Worm (Caenorhabditis elegans) whole organism, L1 larva: ENCODE data around the gene wrt-5.

Experiments used
- C04F5.9 ChIP-seq: sonication (generic microtip); optimal IDR thresholded peaks from 2 replicates; lab custom pipeline; 2016; ENCODE audit warnings: missing genetic modification characterization, missing compliant biosample characterization
- C16A3.4 ChIP-seq: fragments of 150-350 bp; optimal IDR thresholded peaks from 2 replicates; lab custom pipeline; 2014; ENCODE audit warnings: missing biosample characterization, missing genetic modification characterization
- C34B4.2 ChIP-seq: sonication (generic microtip); optimal IDR thresholded peaks from 2 replicates; lab custom pipeline; 2017; ENCODE audit warnings: mild to moderate bottlenecking, missing genetic modification characterization, missing compliant biosample characterization
- aha-1 ChIP-seq: fragments of 150-350 bp; optimal IDR thresholded peaks from 2 replicates; lab custom pipeline; 2014; ENCODE audit warnings: missing biosample characterization, missing genetic modification characterization
- ama-1 ChIP-seq: fragments of 150-350 bp; optimal IDR thresholded peaks from 2 replicates; lab custom pipeline; 2014
- blmp-1 ChIP-seq: fragments of 150-350 bp; optimal IDR thresholded peaks from 2 replicates; lab custom pipeline; 2014; ENCODE audit warnings: missing biosample characterization, missing genetic modification characterization
- ceh-63 ChIP-seq: fragments of 200-800 bp; sonication (Bioruptor generic); optimal IDR thresholded peaks from 2 replicates; lab custom pipeline; 2018; ENCODE audit warnings: mild to moderate bottlenecking, missing genetic modification characterization, missing compliant biosample characterization
- ceh-82 ChIP-seq, 3 experiments: fragments of 150-350 bp in 1 of 3; sonication (generic microtip) in 2 of 3; optimal IDR thresholded peaks; 2 replicates each; lab custom pipeline; 2014 to 2017; ENCODE audit warnings: missing biosample characterization in 3 of 3, missing genetic modification characterization in 3 of 3
- dpl-1 ChIP-seq, 3 experiments: fragments of 150-350 bp in 2 of 3; sonication (generic microtip) in 1 of 3; optimal IDR thresholded peaks; 2 replicates each; lab custom pipeline; 2014 to 2017; ENCODE audit warnings: missing biosample characterization in 3 of 3, missing genetic modification characterization in 3 of 3, missing genetic modification reagents in 3 of 3
- dsc-1 ChIP-seq: sonication (generic microtip); optimal IDR thresholded peaks from 2 replicates; lab custom pipeline; 2016; ENCODE audit warnings: mild to moderate bottlenecking, missing genetic modification characterization, missing compliant biosample characterization
- efl-1 ChIP-seq, 4 experiments: fragments of 150-350 bp; optimal IDR thresholded peaks in 3 of 4; peaks in 1 of 4; 1 replicate in 1 of 4; 2 replicates in 3 of 4; lab custom pipeline; 2014; ENCODE audit warnings: missing biosample characterization in 2 of 4, missing genetic modification characterization in 2 of 4, missing genetic modification reagents in 2 of 4
- egl-13 ChIP-seq: sonication (generic microtip); optimal IDR thresholded peaks from 2 replicates; lab custom pipeline; 2016; ENCODE audit warnings: missing genotype, missing genetic modification reagents, missing genetic modification characterization, missing compliant biosample characterization
- elt-2 ChIP-seq: sonication (generic microtip); optimal IDR thresholded peaks from 2 replicates; lab custom pipeline; 2016; ENCODE audit warnings: missing genetic modification characterization, mild to moderate bottlenecking, inconsistent platforms, missing compliant biosample characterization, missing genetic modification reagents
- elt-3 ChIP-seq, 6 experiments: fragments of 150-350 bp in 1 of 6; sonication (generic microtip); optimal IDR thresholded peaks; 2 replicates each; lab custom pipeline; 2017 to 2018; ENCODE audit warnings: missing biosample characterization in 6 of 6, missing genetic modification characterization in 6 of 6, inconsistent platforms in 1 of 6
- ets-5 ChIP-seq: fragments of 200-800 bp; sonication (Bioruptor generic); IDR thresholded peaks from 2 replicates; pipeline ENCODE4 v1.3.6; 2022; ENCODE audit warnings: missing genetic modification characterization, missing compliant biosample characterization
- fkh-4 ChIP-seq: sonication (generic microtip); optimal IDR thresholded peaks from 2 replicates; lab custom pipeline; 2016; ENCODE audit warnings: missing compliant biosample characterization, missing genetic modification characterization, borderline replicate concordance
- fkh-8 ChIP-seq: sonication (generic microtip); optimal IDR thresholded peaks from 2 replicates; lab custom pipeline; 2016; ENCODE audit warnings: mild to moderate bottlenecking, missing genetic modification characterization, missing compliant biosample characterization
- hlh-17 ChIP-seq: fragments of 200-800 bp; sonication (Bioruptor generic); optimal IDR thresholded peaks from 2 replicates; lab custom pipeline; 2018; ENCODE audit warnings: missing genetic modification characterization, mild to moderate bottlenecking, missing compliant biosample characterization, moderate library complexity, borderline replicate concordance
- isw-1 ChIP-seq: fragments of 200-800 bp; sonication (Bioruptor generic); IDR thresholded peaks from 2 replicates; pipeline ENCODE4 v1.3.6; 2022; ENCODE audit warnings: missing genetic modification characterization, missing compliant biosample characterization
- lin-14 ChIP-seq: fragments of 200-800 bp; sonication (Bioruptor generic); optimal IDR thresholded peaks from 2 replicates; lab custom pipeline; 2018; ENCODE audit warnings: mild to moderate bottlenecking, missing genetic modification characterization, moderate library complexity, missing compliant biosample characterization
- lin-15B ChIP-seq: fragments of 150-350 bp; sonication (generic microtip); optimal IDR thresholded peaks from 3 replicates; lab custom pipeline; 2014; ENCODE audit warnings: missing biosample characterization, missing genetic modification characterization
- lin-39 ChIP-seq: fragments of 150-350 bp; optimal IDR thresholded peaks from 2 replicates; lab custom pipeline; 2014; ENCODE audit warnings: missing biosample characterization, missing genetic modification reagents, missing genetic modification characterization
- lir-3 ChIP-seq: sonication (generic microtip); optimal IDR thresholded peaks from 2 replicates; lab custom pipeline; 2016; ENCODE audit warnings: mild to moderate bottlenecking, missing genetic modification characterization, moderate library complexity, missing compliant biosample characterization; ENCODE audit not compliant: poor library complexity
- mab-9 ChIP-seq: fragments of 200-800 bp; sonication (Bioruptor generic); IDR thresholded peaks from 2 replicates; pipeline ENCODE4 v1.3.6; 2022; ENCODE audit warnings: missing genetic modification reagents, missing genetic modification characterization, missing compliant biosample characterization
- mdl-1 ChIP-seq, 2 experiments: fragments of 150-350 bp; optimal IDR thresholded peaks; 2 replicates each; lab custom pipeline; 2014 to 2017; ENCODE audit warnings: missing biosample characterization in 2 of 2, missing genetic modification characterization in 2 of 2, inconsistent platforms in 1 of 2
- mef-2 ChIP-seq: fragments of 150-350 bp; optimal IDR thresholded peaks from 2 replicates; lab custom pipeline; 2014; ENCODE audit warnings: missing biosample characterization, missing genetic modification characterization
- mep-1 ChIP-seq: fragments of 150-350 bp; optimal IDR thresholded peaks from 2 replicates; lab custom pipeline; 2014; ENCODE audit warnings: missing biosample characterization, missing genetic modification characterization
- nhr-11 ChIP-seq: fragments of 150-350 bp; optimal IDR thresholded peaks from 2 replicates; lab custom pipeline; 2014; ENCODE audit warnings: missing biosample characterization, missing genetic modification characterization
- nhr-20 ChIP-seq: sonication (generic microtip); optimal IDR thresholded peaks from 2 replicates; lab custom pipeline; 2016; ENCODE audit warnings: mild to moderate bottlenecking, missing genetic modification characterization, missing compliant biosample characterization
- nhr-28 ChIP-seq: fragments of 150-350 bp; optimal IDR thresholded peaks from 2 replicates; lab custom pipeline; 2014; ENCODE audit warnings: missing biosample characterization, missing genetic modification characterization
- nhr-71 ChIP-seq: sonication (generic microtip); optimal IDR thresholded peaks from 2 replicates; lab custom pipeline; 2016; ENCODE audit warnings: mild to moderate bottlenecking, missing genetic modification characterization, moderate library complexity, missing compliant biosample characterization
- nhr-76 ChIP-seq: sonication (generic microtip); optimal IDR thresholded peaks from 2 replicates; lab custom pipeline; 2017; ENCODE audit warnings: missing biosample characterization, missing genetic modification characterization
- nhr-77 ChIP-seq: fragments of 150-350 bp; optimal IDR thresholded peaks from 2 replicates; lab custom pipeline; 2014; ENCODE audit warnings: missing biosample characterization, missing genetic modification characterization
- nhr-85 ChIP-seq: sonication (generic microtip); peaks from one replicate; lab custom pipeline; 2016; ENCODE audit warnings: missing genetic modification characterization, inconsistent platforms, missing compliant biosample characterization
- pag-3 ChIP-seq: sonication (generic microtip); optimal IDR thresholded peaks from 2 replicates; lab custom pipeline; 2017; ENCODE audit warnings: missing genetic modification characterization, mild to moderate bottlenecking, missing compliant biosample characterization, antibody characterized with exemption, borderline replicate concordance; ENCODE audit not compliant: insufficient read depth
- pax-3 ChIP-seq: fragments of 200-800 bp; sonication (Bioruptor generic); optimal IDR thresholded peaks from 2 replicates; lab custom pipeline; 2018; ENCODE audit warnings: mild to moderate bottlenecking, missing genetic modification characterization, moderate library complexity, missing compliant biosample characterization
- pqm-1 ChIP-seq: sonication (generic microtip); optimal IDR thresholded peaks from 3 replicates; lab custom pipeline; 2017; ENCODE audit warnings: missing biosample characterization, missing genetic modification characterization
- rnt-1 ChIP-seq: sonication (generic microtip); optimal IDR thresholded peaks from 2 replicates; lab custom pipeline; 2016; ENCODE audit warnings: mild to moderate bottlenecking, missing genetic modification characterization, moderate library complexity, missing compliant biosample characterization
- skn-1 ChIP-seq: fragments of 150-350 bp; optimal IDR thresholded peaks from 2 replicates; lab custom pipeline; 2014; ENCODE audit warnings: missing biosample characterization, missing genetic modification characterization
- swsn-7 ChIP-seq: sonication (generic microtip); optimal IDR thresholded peaks from 2 replicates; lab custom pipeline; 2016; ENCODE audit warnings: missing genetic modification characterization, missing compliant biosample characterization
- tbx-2 ChIP-seq: sonication (generic microtip); optimal IDR thresholded peaks from 2 replicates; lab custom pipeline; 2016; ENCODE audit warnings: missing genetic modification characterization, missing compliant biosample characterization
- tlp-1 ChIP-seq: fragments of 150-350 bp; optimal IDR thresholded peaks from 2 replicates; lab custom pipeline; 2014; ENCODE audit warnings: missing biosample characterization, missing genetic modification characterization
- unc-130 ChIP-seq: fragments of 150-350 bp; optimal IDR thresholded peaks from 2 replicates; lab custom pipeline; 2017; ENCODE audit warnings: missing biosample characterization, missing genetic modification characterization, inconsistent platforms
- unc-30 ChIP-seq: sonication (generic microtip); optimal IDR thresholded peaks from 2 replicates; lab custom pipeline; 2017; ENCODE audit warnings: missing biosample characterization, missing genetic modification characterization
- unc-62 ChIP-seq: fragments of 150-350 bp; optimal IDR thresholded peaks from 2 replicates; lab custom pipeline; 2014; ENCODE audit warnings: missing biosample characterization, missing genetic modification reagents, missing genetic modification characterization
- unc-86 ChIP-seq: sonication (generic microtip); optimal IDR thresholded peaks from 2 replicates; lab custom pipeline; 2016; ENCODE audit warnings: missing genetic modification characterization, missing compliant biosample characterization
- unc-98 ChIP-seq: fragments of 200-800 bp; sonication (Bioruptor generic); IDR thresholded peaks from 2 replicates; pipeline ENCODE4 v1.3.6; 2022; ENCODE audit warnings: missing genetic modification characterization, missing compliant biosample characterization
- vab-15 ChIP-seq: sonication (generic microtip); optimal IDR thresholded peaks from 2 replicates; lab custom pipeline; 2017; ENCODE audit warnings: missing genotype, mild to moderate bottlenecking, missing genetic modification characterization, missing compliant biosample characterization
- xbp-1 ChIP-seq: sonication (generic microtip); optimal IDR thresholded peaks from 2 replicates; lab custom pipeline; 2016; ENCODE audit warnings: missing genetic modification characterization, missing compliant biosample characterization
- zip-4 ChIP-seq: fragments of 200-800 bp; sonication (Bioruptor generic); optimal IDR thresholded peaks from 2 replicates; lab custom pipeline; 2018; ENCODE audit warnings: mild to moderate bottlenecking, missing genetic modification characterization, moderate library complexity, missing compliant biosample characterization
- ztf-11 ChIP-seq, 2 experiments: sonication (generic microtip); optimal IDR thresholded peaks; 2 replicates each; lab custom pipeline; 2016 to 2017; ENCODE audit warnings: missing genetic modification characterization in 2 of 2, missing biosample characterization in 1 of 2, missing compliant biosample characterization in 1 of 2
- ztf-4 ChIP-seq: fragments of 150-350 bp; optimal IDR thresholded peaks from 2 replicates; lab custom pipeline; 2014; ENCODE audit warnings: missing biosample characterization, missing genetic modification characterization

The wrt-5 gene

DNA sequence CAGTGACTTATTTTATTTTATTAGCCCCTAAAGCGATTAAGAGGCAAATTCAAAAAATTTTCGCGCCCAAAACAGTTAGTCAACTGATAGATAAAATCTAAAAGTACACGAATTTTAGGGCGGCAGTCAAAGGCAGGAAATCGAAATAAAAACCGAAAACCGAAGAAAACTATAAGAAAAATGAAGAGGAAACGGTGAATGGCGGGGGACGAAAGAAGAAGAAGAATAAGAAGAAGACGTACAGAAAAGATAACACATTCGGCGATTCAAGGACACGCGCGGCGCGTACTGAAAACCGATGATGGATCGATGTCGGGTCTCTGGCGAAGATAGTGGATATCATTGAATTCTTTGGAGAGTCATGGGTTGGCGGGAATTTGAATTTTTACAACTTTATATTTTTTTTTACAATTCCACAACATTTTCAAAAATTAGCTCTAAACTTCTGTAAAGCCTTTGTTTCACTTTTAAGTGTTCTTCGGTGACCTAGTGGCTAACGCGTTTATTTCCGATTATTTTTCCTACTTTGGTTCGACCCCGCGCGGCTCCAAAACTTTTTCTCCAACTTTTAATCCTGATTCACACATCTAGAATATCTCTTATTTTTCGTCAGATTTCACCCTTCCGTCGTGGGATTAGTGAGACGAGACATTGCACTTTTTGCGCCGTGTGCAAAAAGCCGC lies 20.4 kb downstream of the wrt-5 start (continued):
- TF ChIP-seq unc-86 (no peak), nhr-71 (tag; lab: Kevin White, UChicago) (peak; percentile 71), tbx-2 (no peak), C34B4.2 (no peak), mep-1 (tag; lab: Kevin White, UChicago) (no peak), unc-62 (GFP tag; lab: Kevin White, UChicago) (no peak), vab-15 (tag; lab: Kevin White, UChicago) (no peak), fkh-8 (no peak), unc-30 (tag; lab: Kevin White, UChicago) (no peak), xbp-1 (tag; lab: Kevin White, UChicago) (no peak), ets-5 (GFP tag; lab: Robert Waterston, UW) (no peak), ztf-4 (tag; lab: Kevin White, UChicago) (no peak), nhr-77 (tag; lab: Kevin White, UChicago) (no peak), ztf-11 (tag; optimal IDR thresholded peaks at IDR 0.05; lab: Kevin White, UChicago) (no peak), lin-39 (tag; lab: Kevin White, UChicago) (no peak), dsc-1 (tag; lab: Kevin White, UChicago) (no peak), tlp-1 (tag; lab: Kevin White, UChicago) (no peak), nhr-20 (tag; lab: Kevin White, UChicago) (peak; percentile 70), fkh-4 (tag; lab: Kevin White, UChicago) (no peak), blmp-1 (tag; lab: Kevin White, UChicago) (peak; percentile 92), unc-130 (no peak), mef-2 (tag; lab: Kevin White, UChicago) (no peak), unc-98 (GFP tag; lab: Robert Waterston, UW) (no peak), zip-4 (no peak), lin-15B (peak; percentile 61), ceh-82 (tag; optimal IDR thresholded peaks at IDR 0.05; lab: Kevin White, UChicago) (peak in 1 of 3 experiments; percentile 6), pqm-1 (tag; lab: Kevin White, UChicago) (no peak), efl-1 (optimal IDR thresholded peaks at IDR 0.05; lab: Kevin White, UChicago) (peak in 1 of 2 experiments; percentile 77), efl-1 (GFP tag; optimal IDR thresholded peaks at IDR 0.05 in 1 of 2; lab: Kevin White, UChicago) (peak; percentile 74 to 98), mab-9 (GFP tag; lab: Robert Waterston, UW) (no peak), lin-14 (peak; percentile 81), egl-13 (tag; lab: Kevin White, UChicago) (no peak), lir-3 (no peak), aha-1 (no peak), skn-1 (tag; lab: Kevin White, UChicago) (no peak), pag-3 (tag; lab: Kevin White, UChicago) (peak; percentile 59), nhr-85 (tag; lab: Kevin White, UChicago) (peak; percentile 96), dpl-1 (GFP tag; optimal IDR thresholded peaks at IDR 0.05; lab: Kevin White, UChicago) (peak; percentile 69 to 80 (median 75)), C16A3.4 (tag; lab: Kevin White, UChicago) (no peak), nhr-28 (tag; lab: Kevin White, UChicago) (no peak), elt-3 (tag; optimal IDR thresholded peaks at IDR 0.05; lab: Kevin White, UChicago) (peak in 5 of 6 experiments; percentile 53 to 95 (median 73)), rnt-1 (peak; percentile 35), nhr-11 (tag; lab: Kevin White, UChicago) (no peak), ama-1 (lab: Kevin White, UChicago) (no peak), isw-1 (no peak), mdl-1 (tag; optimal IDR thresholded peaks at IDR 0.05; lab: Kevin White, UChicago) (peak in 1 of 2 experiments; percentile 43), swsn-7 (tag; lab: Kevin White, UChicago) (no peak), C04F5.9 (no peak), nhr-76 (tag; lab: Kevin White, UChicago) (no peak), hlh-17 (GFP tag; lab: Kevin White, UChicago) (no peak), ceh-63 (no peak), elt-2 (tag; lab: Kevin White, UChicago) (no peak), pax-3 (tag; lab: Kevin White, UChicago) (no peak)
